Worm (Caenorhabditis elegans) whole organism, L3 larva: ENCODE data around the gene nol-56.

ENCODE experiments used
- R02D3.7 ChIP-seq: fragments of 150-350 bp; optimal IDR thresholded peaks from 2 replicates; lab custom pipeline; 2014; ENCODE audit warnings: missing biosample characterization, missing genetic modification characterization
- aly-2 ChIP-seq: fragments of 150-350 bp; optimal IDR thresholded peaks from 2 replicates; lab custom pipeline; 2014; ENCODE audit warnings: missing biosample characterization, missing genetic modification characterization
- ceh-16 ChIP-seq: sonication (generic microtip); optimal IDR thresholded peaks from 2 replicates; lab custom pipeline; 2017; ENCODE audit warnings: missing biosample characterization, missing genetic modification characterization
- ceh-28 ChIP-seq: fragments of 150-350 bp; optimal IDR thresholded peaks from 2 replicates; lab custom pipeline; 2014; ENCODE audit warnings: missing biosample characterization, missing genetic modification reagents, missing genetic modification characterization
- elt-2 ChIP-seq: sonication (generic microtip); optimal IDR thresholded peaks from 2 replicates; lab custom pipeline; 2016; ENCODE audit warnings: missing genetic modification reagents, mild to moderate bottlenecking, missing genetic modification characterization, missing compliant biosample characterization
- elt-3 ChIP-seq, 3 experiments: fragments of 150-350 bp in 1 of 3; sonication (generic microtip) in 2 of 3; optimal IDR thresholded peaks; 2 replicates in 2 of 3; 4 replicates in 1 of 3; lab custom pipeline; 2014 to 2017; ENCODE audit warnings: missing biosample characterization in 3 of 3, missing genetic modification characterization in 3 of 3
- fkh-2 ChIP-seq: fragments of 150-350 bp; optimal IDR thresholded peaks from 2 replicates; lab custom pipeline; 2014; ENCODE audit warnings: missing biosample characterization, missing genetic modification reagents, missing genetic modification characterization
- fos-1 ChIP-seq: fragments of 150-350 bp; optimal IDR thresholded peaks from 2 replicates; lab custom pipeline; 2014; ENCODE audit warnings: missing biosample characterization, missing genetic modification characterization
- hmg-11 ChIP-seq: sonication (generic microtip); optimal IDR thresholded peaks from 2 replicates; lab custom pipeline; 2016; ENCODE audit warnings: missing genetic modification characterization, missing compliant biosample characterization
- lin-15B ChIP-seq: fragments of 150-350 bp; optimal IDR thresholded peaks from 2 replicates; lab custom pipeline; 2014; ENCODE audit warnings: missing biosample characterization, missing genetic modification characterization
- lin-39 ChIP-seq: fragments of 150-350 bp; optimal IDR thresholded peaks from 2 replicates; lab custom pipeline; 2018; ENCODE audit warnings: missing biosample characterization, missing genetic modification reagents, missing genetic modification characterization
- lsy-12 ChIP-seq: sonication (generic microtip); optimal IDR thresholded peaks from 2 replicates; lab custom pipeline; 2016; ENCODE audit warnings: mild to moderate bottlenecking, missing genetic modification characterization, missing compliant biosample characterization
- mdl-1 ChIP-seq: fragments of 150-350 bp; optimal IDR thresholded peaks from 2 replicates; lab custom pipeline; 2014; ENCODE audit warnings: missing biosample characterization, missing genetic modification characterization
- mml-1 ChIP-seq: fragments of 150-350 bp; sonication (generic microtip); optimal IDR thresholded peaks from 3 replicates; lab custom pipeline; 2014; ENCODE audit warnings: missing biosample characterization, missing genetic modification characterization
- nfya-1 ChIP-seq: sonication (generic microtip); optimal IDR thresholded peaks from 2 replicates; lab custom pipeline; 2017; ENCODE audit warnings: missing genetic modification characterization, mild to moderate bottlenecking, missing compliant biosample characterization, antibody characterized with exemption, moderate library complexity; ENCODE audit not compliant: insufficient read depth
- nhr-23 ChIP-seq: fragments of 150-350 bp; optimal IDR thresholded peaks from 2 replicates; lab custom pipeline; 2014; ENCODE audit warnings: missing biosample characterization, missing genetic modification reagents, missing genetic modification characterization
- nhr-237 ChIP-seq: fragments of 150-350 bp; optimal IDR thresholded peaks from 2 replicates; lab custom pipeline; 2014; ENCODE audit warnings: missing biosample characterization, missing genetic modification characterization
- nhr-43 ChIP-seq: sonication (generic microtip); optimal IDR thresholded peaks from 2 replicates; lab custom pipeline; 2016; ENCODE audit warnings: mild to moderate bottlenecking, missing genetic modification characterization, missing compliant biosample characterization; ENCODE audit not compliant: poor library complexity, severe bottlenecking
- nhr-67 ChIP-seq: fragments of 150-350 bp; optimal IDR thresholded peaks from 2 replicates; lab custom pipeline; 2014; ENCODE audit warnings: missing biosample characterization, missing genetic modification characterization
- nhr-76 ChIP-seq: fragments of 150-350 bp; sonication (generic microtip); optimal IDR thresholded peaks from 5 replicates; lab custom pipeline; 2014; ENCODE audit warnings: missing biosample characterization, missing genetic modification characterization
- nhr-77 ChIP-seq: fragments of 150-350 bp; optimal IDR thresholded peaks from 2 replicates; lab custom pipeline; 2014; ENCODE audit warnings: missing biosample characterization, missing genetic modification characterization
- pha-4 ChIP-seq: fragments of 150-350 bp; optimal IDR thresholded peaks from 2 replicates; lab custom pipeline; 2014; ENCODE audit warnings: missing biosample characterization, missing genetic modification reagents, missing genetic modification characterization
- pqm-1 ChIP-seq: fragments of 150-350 bp; optimal IDR thresholded peaks from 2 replicates; lab custom pipeline; 2017; ENCODE audit warnings: missing biosample characterization, missing genetic modification characterization, inconsistent platforms
- sea-2 ChIP-seq: fragments of 150-350 bp; sonication (generic microtip); optimal IDR thresholded peaks from 4 replicates; lab custom pipeline; 2014; ENCODE audit warnings: missing biosample characterization, missing genetic modification reagents, missing genetic modification characterization
- skn-1 ChIP-seq: fragments of 150-350 bp; optimal IDR thresholded peaks from 2 replicates; lab custom pipeline; 2014; ENCODE audit warnings: missing biosample characterization, missing genetic modification characterization
- snpc-4 ChIP-seq: fragments of 150-350 bp; optimal IDR thresholded peaks from 2 replicates; lab custom pipeline; 2014; ENCODE audit warnings: missing biosample characterization, missing genetic modification characterization
- tbx-2 ChIP-seq: sonication (generic microtip); optimal IDR thresholded peaks from 2 replicates; lab custom pipeline; 2016; ENCODE audit warnings: mild to moderate bottlenecking, missing genetic modification characterization, missing compliant biosample characterization
- unc-39 ChIP-seq: sonication (generic microtip); optimal IDR thresholded peaks from 4 replicates; lab custom pipeline; 2017; ENCODE audit warnings: missing biosample characterization, missing genetic modification characterization
- unc-62 ChIP-seq: fragments of 150-350 bp; sonication (generic microtip); optimal IDR thresholded peaks from 4 replicates; lab custom pipeline; 2014; ENCODE audit warnings: missing biosample characterization, missing genetic modification reagents, missing genetic modification characterization
- zag-1 ChIP-seq: fragments of 150-350 bp; optimal IDR thresholded peaks from 2 replicates; lab custom pipeline; 2014; ENCODE audit warnings: missing biosample characterization, missing genetic modification characterization
- ztf-11 ChIP-seq: fragments of 150-350 bp; optimal IDR thresholded peaks from 2 replicates; lab custom pipeline; 2014; ENCODE audit warnings: missing biosample characterization, missing genetic modification characterization
- ztf-4 ChIP-seq: fragments of 150-350 bp; optimal IDR thresholded peaks from 2 replicates; lab custom pipeline; 2014; ENCODE audit warnings: missing biosample characterization, missing genetic modification characterization

Gene nol-56

DNA sequence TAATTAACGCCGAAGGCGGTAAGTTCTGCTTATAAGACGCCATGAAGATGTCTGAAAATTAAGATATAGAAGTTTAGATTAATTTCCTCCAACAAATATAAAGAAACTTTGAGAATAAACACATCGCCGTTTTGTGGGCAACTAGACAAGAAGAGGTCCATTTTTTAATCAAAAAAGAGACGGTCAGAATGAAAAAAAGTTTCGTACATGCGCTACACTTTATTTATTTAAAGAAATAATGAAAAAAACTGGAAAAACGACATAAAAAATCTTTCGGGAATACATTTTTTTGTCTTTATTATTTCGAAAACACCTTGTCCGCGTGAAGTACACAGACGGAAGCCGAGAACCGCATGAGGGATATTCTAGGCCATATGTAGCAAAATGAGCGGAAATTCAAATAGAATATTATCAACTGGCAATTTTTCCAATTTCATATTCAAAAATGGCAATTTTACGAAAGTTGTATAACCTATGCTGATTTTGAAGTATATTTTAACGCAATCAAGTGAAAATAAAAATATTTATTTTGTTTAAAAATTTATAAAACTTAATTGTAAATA is 3.1 kb upstream of the nol-56 start, which contains the start of gene sluh-7 (continued):
- TF ChIP-seq ztf-4 (tag; lab: Kevin White, UChicago) (no peak), tbx-2 (tag; lab: Kevin White, UChicago) (peak; percentile 36), aly-2 (no peak), skn-1 (tag; lab: Kevin White, UChicago) (no peak), ceh-16 (no peak)

DNA sequence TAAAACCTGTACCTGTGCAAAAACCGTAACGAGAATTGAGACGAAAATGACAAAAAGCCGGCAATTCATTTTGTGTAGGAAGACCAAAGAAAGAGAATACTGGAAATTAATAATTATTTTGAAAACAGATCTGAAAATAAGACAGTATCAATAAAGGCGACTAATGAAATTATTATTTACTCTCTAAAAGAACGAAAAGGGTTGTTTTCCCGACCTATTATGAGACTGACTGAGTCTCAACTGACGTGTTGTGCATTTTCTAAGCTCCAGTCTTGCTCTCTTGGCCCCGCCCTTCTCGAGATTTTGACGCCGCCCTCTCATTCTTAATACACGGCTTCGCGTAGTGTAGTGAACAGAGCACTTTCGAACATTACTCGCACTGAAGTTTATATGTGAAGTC is 2.7 kb downstream of the nol-56 start, which contains the start of gene K07C5.9:
Gene K07C5.9 (minus strand): TSS at position 101 of the 400 bp plus-strand sequence.
- TF ChIP-seq nhr-237: no peak
- TF ChIP-seq nhr-76: no peak
- TF ChIP-seq unc-39 (tag; lab: Kevin White, UChicago): no peak

ce11 chrV:10342904-10343303 is 9.9 kb downstream of the nol-56 start, which contains the start of gene K07C5.3:
Gene K07C5.3, plus strand, starts transcription at chrV:10343032.
- TF ChIP-seq lin-15B (tag; lab: Kevin White, UChicago) (no peak), ceh-28 (tag; lab: Kevin White, UChicago) (no peak), elt-2 (tag; lab: Kevin White, UChicago) (no peak), lsy-12 (tag; lab: Kevin White, UChicago) (no peak), R02D3.7 (no peak), skn-1 (tag; lab: Kevin White, UChicago) (no peak), nhr-43 (tag; lab: Kevin White, UChicago) (no peak), mml-1 (no peak), hmg-11 (tag; lab: Kevin White, UChicago) (no peak)

- TF ChIP-seq snpc-4 (tag; lab: Kevin White, UChicago): peak; percentile 23
- peak; percentile 69 for TF ChIP-seq lsy-12 (tag; lab: Kevin White, UChicago)
- peak; percentile 51 for TF ChIP-seq tbx-2 (tag; lab: Kevin White, UChicago)
- TF ChIP-seq R02D3.7: peak; percentile 25
- peak; percentile 9 for TF ChIP-seq nhr-23 (tag; lab: Kevin White, UChicago)
- TF ChIP-seq hmg-11 (tag; lab: Kevin White, UChicago): peak; percentile 2
- peak; percentile 42 for TF ChIP-seq elt-2 (tag; lab: Kevin White, UChicago)
- TF ChIP-seq pha-4 (tag; lab: Kevin White, UChicago): peak; percentile 53
- TF ChIP-seq nfya-1 (tag; lab: Kevin White, UChicago): peak; percentile 26
- TF ChIP-seq nhr-43 (tag; lab: Kevin White, UChicago): peak; percentile 46
- peak; percentile 75 for TF ChIP-seq lin-15B (tag; lab: Kevin White, UChicago)
- peak; percentile 6 for TF ChIP-seq skn-1 (tag; lab: Kevin White, UChicago)
Measured at ce11 chrV:10341905-10342328, 10.9 kb downstream of the nol-56 start, which contains the start of gene K07C5.13. Gene K07C5.13, plus strand, starts transcription at chrV:10342055.

- TF ChIP-seq pqm-1 (tag; lab: Kevin White, UChicago): peak; percentile 4
- no peak for TF ChIP-seq elt-3 (tag; optimal IDR thresholded peaks at IDR 0.05; lab: Kevin White, UChicago)
Measured at ce11 chrV:10339200-10339599, 13.6 kb downstream of the nol-56 start, which contains the start of gene K07C5.2. Gene K07C5.2, plus strand, starts transcription at chrV:10339500.

DNA sequence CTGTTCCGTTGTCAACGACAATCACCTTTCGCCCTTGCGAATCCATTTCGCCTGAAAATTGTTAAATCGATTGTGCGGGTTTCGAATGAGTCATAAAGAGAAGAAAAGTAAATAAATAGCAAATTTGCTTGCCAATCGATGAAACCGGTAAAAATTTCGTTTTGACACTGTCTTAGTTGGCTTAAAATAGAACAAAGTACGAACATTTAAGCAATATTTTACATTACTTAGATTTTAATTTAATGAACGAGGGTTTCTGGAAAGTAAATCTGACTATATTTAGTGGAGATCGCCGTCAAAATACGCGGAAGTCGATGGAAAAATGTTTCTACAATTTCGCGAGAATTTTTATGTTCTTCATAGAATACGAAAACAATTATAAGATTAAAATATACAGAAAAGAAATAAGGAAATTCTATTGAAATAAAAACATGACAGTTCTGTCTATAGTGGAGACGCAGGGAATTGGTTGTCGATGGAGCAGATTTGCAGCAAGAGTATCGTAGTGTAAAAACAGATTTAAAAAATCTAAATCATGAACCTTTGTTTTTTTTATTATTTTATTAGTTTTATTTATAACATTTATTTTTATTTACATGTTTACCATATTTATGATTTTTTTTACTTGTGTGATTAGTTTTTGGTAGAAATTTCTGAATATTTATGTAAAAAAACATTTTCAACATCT is 14.3 kb downstream of the nol-56 start, which contains the start of gene arx-2:
Gene arx-2 (minus strand): TSS at position 51 of the 688 bp plus-strand sequence.
- TF ChIP-seq sea-2 (GFP tag; lab: Kevin White, UChicago): no peak
- no peak for TF ChIP-seq tbx-2 (tag; lab: Kevin White, UChicago)
- no peak for TF ChIP-seq lsy-12 (tag; lab: Kevin White, UChicago)
- no peak for TF ChIP-seq mdl-1 (tag; lab: Kevin White, UChicago)
- no peak for TF ChIP-seq fkh-2 (tag; lab: Kevin White, UChicago)
- no peak for TF ChIP-seq nhr-76
- TF ChIP-seq pqm-1 (tag; lab: Kevin White, UChicago): no peak
- TF ChIP-seq lin-15B (tag; lab: Kevin White, UChicago): peak; percentile 69
- no peak for TF ChIP-seq zag-1 (tag; lab: Kevin White, UChicago)
- TF ChIP-seq snpc-4 (tag; lab: Kevin White, UChicago): peak; percentile 67
- TF ChIP-seq nfya-1 (tag; lab: Kevin White, UChicago): peak; percentile 53
- peak; percentile 65 for TF ChIP-seq nhr-23 (tag; lab: Kevin White, UChicago)
- TF ChIP-seq nhr-67 (tag; lab: Kevin White, UChicago): no peak
- TF ChIP-seq aly-2: no peak
- peak; percentile 13 for TF ChIP-seq hmg-11 (tag; lab: Kevin White, UChicago)
- no peak for TF ChIP-seq nhr-77 (tag; lab: Kevin White, UChicago)
- no peak for TF ChIP-seq skn-1 (tag; lab: Kevin White, UChicago)
- TF ChIP-seq lin-39 (tag; lab: Kevin White, UChicago): no peak
- no peak for TF ChIP-seq mml-1
- TF ChIP-seq ztf-11 (tag; lab: Kevin White, UChicago): no peak
- no peak for TF ChIP-seq unc-62 (GFP tag; lab: Kevin White, UChicago)
- peak; percentile 82 for TF ChIP-seq pha-4 (tag; lab: Kevin White, UChicago)
- TF ChIP-seq fos-1 (tag; lab: Kevin White, UChicago): no peak
- TF ChIP-seq R02D3.7: no peak
- no peak for TF ChIP-seq nhr-43 (tag; lab: Kevin White, UChicago)
- TF ChIP-seq ceh-16: no peak
